Worm (Caenorhabditis elegans): ENCODE data around the gene gst-40.
"Not testable (repeated sequence)": the region's sequence is repeated elsewhere in the genome, so short reads cannot be mapped to it uniquely, and the experiment has no call there.

The gst-40 gene

DNA sequence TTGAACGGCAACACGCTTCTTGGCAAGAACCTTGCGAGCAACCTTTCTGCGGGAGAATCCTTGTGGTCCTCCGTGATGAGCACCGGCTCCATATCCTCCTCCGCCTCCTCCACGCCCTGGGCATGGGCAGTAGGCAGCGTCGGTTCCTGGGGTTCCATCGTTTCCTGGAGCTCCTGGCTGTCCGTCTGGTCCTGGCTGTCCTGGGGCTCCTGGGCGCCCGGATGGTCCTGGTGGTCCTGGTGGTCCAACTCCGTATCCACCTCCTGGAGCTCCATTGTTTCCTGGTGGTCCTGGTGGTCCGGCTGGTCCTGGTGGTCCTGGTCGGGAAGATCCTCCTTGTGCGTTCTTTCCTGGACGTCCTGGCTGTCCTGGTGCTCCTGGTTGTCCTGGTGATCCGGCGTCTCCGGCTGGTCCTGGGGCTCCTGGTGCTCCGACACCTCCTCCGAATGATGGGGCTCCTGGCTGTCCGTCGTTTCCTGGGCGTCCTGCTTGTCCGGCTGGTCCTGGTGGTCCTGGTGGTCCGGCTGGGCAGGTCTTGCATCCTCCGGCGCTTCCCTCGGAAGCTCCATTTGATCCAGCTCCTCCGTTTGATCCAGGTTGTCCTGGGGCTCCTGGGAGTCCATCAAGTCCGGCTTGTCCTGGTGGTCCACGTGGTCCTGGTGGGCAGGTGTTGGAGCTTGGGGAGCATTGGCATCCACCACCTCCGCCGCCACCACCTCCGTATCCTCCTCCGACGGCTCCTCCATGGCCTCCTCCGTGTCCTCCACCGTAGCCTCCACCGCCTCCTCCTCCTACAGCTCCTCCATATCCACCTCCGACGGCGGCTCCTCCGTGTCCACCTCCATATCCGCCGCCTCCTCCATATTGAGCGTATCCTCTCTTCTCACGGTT lies 2.4 kb downstream of the gst-40 start:
- no peak for TF ChIP-seq lin-32 (GFP tag; optimal IDR thresholded peaks at IDR 0.05)
- TF ChIP-seq mep-1 (tag; optimal IDR thresholded peaks at IDR 0.05), result no peak
- TF ChIP-seq sem-2 (GFP tag; optimal IDR thresholded peaks at IDR 0.05), result no peak
- no peak for TF ChIP-seq snpc-4 (tag; optimal IDR thresholded peaks at IDR 0.05)
- TF ChIP-seq nhr-76 (tag; optimal IDR thresholded peaks at IDR 0.05), result no peak
- TF ChIP-seq nhr-12 (tag; optimal IDR thresholded peaks at IDR 0.05), result no peak
- TF ChIP-seq ceh-39 (tag; optimal IDR thresholded peaks at IDR 0.05), result no peak
- TF ChIP-seq zip-8 (tag; optimal IDR thresholded peaks at IDR 0.05), result no peak

DNA sequence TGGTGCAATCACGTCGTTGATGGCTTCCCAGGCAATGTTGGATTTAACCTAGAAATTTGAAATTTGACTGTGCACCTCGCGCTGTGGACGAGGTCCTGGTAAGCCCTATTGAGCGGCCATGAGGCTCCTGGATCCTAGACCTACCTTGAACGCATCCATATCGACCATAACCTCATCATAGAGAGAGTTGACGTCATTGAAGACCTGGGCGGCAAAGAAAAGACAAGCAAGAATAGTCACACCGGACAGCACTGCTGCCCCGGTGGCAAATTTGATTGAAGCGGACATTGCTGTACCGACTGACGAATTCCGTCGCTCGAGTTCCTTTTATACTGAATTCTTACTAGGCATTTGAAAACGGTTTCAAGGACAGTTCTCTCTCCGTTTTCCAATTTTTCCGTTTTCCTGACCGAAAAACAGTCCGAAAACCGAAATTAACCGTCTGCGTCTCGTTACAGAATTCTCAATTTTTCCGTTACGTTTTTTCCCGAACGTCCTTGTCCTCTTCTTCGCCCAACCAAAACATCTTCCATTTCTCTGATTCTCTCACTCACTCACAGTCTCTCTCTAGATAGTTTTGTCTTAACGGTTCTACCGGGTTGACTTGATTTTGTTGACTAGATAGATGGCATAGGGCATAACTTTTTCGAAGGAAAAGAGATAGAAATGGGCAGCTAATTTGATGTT lies 3.2 kb downstream of the gst-40 start, which contains the start of gene col-103:
col-103 (minus strand) TSS at position 302 of the 687 bp plus-strand sequence.
- TF ChIP-seq drap-1 (GFP tag; optimal IDR thresholded peaks at IDR 0.05) (no peak), unc-62 (GFP tag; optimal IDR thresholded peaks at IDR 0.05) (no peak), lsy-2 (tag; optimal IDR thresholded peaks at IDR 0.05) (no peak), flh-1 (GFP tag; optimal IDR thresholded peaks at IDR 0.05) (no peak), lin-32 (GFP tag; optimal IDR thresholded peaks at IDR 0.05) (no peak), sem-2 (GFP tag; optimal IDR thresholded peaks at IDR 0.05) (no peak), nhr-28 (tag; optimal IDR thresholded peaks at IDR 0.05) (no peak), ceh-83 (GFP tag; optimal IDR thresholded peaks at IDR 0.05) (no peak), snpc-4 (tag; optimal IDR thresholded peaks at IDR 0.05) (no peak), ceh-39 (tag; optimal IDR thresholded peaks at IDR 0.05) (no peak)

DNA sequence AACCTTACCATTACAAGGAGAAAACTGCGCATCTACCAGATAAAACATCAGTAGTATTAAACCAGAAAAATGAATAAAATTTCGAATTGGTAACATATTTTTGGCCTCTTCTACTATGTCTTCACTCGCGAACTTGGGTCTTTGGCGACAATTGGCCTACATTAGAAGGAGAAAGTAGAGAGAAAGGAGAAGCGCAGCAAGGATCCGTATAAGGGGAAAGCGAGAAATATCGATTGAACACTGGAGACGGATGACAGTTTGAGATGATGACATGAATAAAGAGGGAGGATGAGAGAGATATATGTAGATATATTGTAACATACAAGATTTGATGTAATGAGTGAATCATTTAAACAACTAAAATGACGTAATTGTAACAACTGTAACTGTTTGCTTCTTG lies 8.0 kb downstream of the gst-40 start, which contains the start of gene F56B3.2:
F56B3.2 (minus strand) TSS at position 273 of the 400 bp plus-strand sequence.
- TF ChIP-seq flh-1 (GFP tag; optimal IDR thresholded peaks at IDR 0.05) (no peak), ham-2 (GFP tag; optimal IDR thresholded peaks at IDR 0.05) (peak; percentile 31), lin-32 (GFP tag; optimal IDR thresholded peaks at IDR 0.05) (no peak), blmp-1 (tag; optimal IDR thresholded peaks at IDR 0.05) (peak; percentile 93), nhr-76 (tag; optimal IDR thresholded peaks at IDR 0.05) (no peak), nhr-237 (tag; optimal IDR thresholded peaks at IDR 0.05) (no peak)

ce11 chrIV:771061-771460 lies 10.8 kb downstream of the gst-40 start, which contains the start of gene F56B3.9:
F56B3.9 (plus strand) TSS chrIV:771361.
- TF ChIP-seq elt-1 (tag; optimal IDR thresholded peaks at IDR 0.05; ENCODE audit: borderline replicate concordance, insufficient read depth); bed-3 (GFP tag; optimal IDR thresholded peaks at IDR 0.05); mls-2 (tag; optimal IDR thresholded peaks at IDR 0.05): not testable (repeated sequence)

DNA sequence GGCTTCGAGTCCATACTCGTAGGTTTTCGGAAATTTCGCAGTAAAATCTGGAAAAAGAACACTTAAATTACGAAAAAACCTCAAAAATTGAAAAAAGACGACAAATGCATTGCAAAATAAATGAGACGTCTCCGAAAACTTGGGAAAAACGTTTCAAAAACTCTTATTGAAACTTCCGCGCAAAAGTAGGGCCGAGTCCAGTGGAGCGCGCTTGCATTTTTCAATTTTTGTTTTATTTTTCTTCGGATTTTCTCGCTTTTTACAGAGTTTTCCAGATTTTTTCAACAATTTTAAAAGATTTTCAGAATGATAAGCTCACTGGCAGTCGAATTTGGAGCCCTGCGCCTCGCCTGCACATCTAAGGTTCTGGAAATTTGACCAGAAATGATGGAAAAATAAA lies 12.6 kb downstream of the gst-40 start, which contains the start of gene mrpl-2:
mrpl-2 (plus strand) TSS at position 307 of the 400 bp plus-strand sequence.
- TF ChIP-seq mab-5 (tag; optimal IDR thresholded peaks at IDR 0.05) (no peak), sptf-1 (tag; optimal IDR thresholded peaks at IDR 0.05) (peak; percentile 3)

DNA sequence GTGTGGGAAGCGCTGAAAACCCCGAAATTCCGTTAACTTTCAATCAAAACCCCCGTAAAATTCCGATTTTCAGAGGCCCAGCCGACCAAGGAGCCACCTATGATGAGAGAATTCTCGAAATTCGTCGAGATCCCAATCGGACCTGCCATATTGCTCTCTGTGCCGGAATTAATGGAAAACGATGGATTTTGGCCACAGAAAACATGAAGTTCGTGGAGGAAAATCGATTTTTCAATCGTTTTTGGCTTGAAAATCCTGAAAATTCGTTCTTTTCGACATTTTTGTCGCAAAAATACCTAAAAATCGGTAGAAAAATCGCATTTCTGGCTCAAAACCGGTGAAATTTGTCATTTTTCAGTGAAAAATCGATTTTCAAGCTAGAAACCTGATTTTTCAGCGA lies 13.3 kb downstream of the gst-40 start:
- TF ChIP-seq mls-2 (tag; optimal IDR thresholded peaks at IDR 0.05) (no peak), snpc-4 (tag; optimal IDR thresholded peaks at IDR 0.05) (no peak)

ce11 chrIV:778484-778883 lies 18.2 kb downstream of the gst-40 start, which contains the start of gene ugt-52:
ugt-52 (plus strand) TSS chrIV:778784.
- no peak for TF ChIP-seq mab-5 (tag; optimal IDR thresholded peaks at IDR 0.05)

- no peak for TF ChIP-seq ceh-39 (tag; optimal IDR thresholded peaks at IDR 0.05)
Observed at ce11 chrIV:782393-782792, 22.1 kb downstream of the gst-40 start.

All from whole organism, mixed stage, embryonic.